Worm (Caenorhabditis elegans) whole organism, L2 larva: Measurements from ENCODE around the gene T28F3.5.

Source experiments
- F13H6.1 ChIP-seq: sonication (generic microtip); optimal IDR thresholded peaks from 2 replicates; lab custom pipeline; 2016; ENCODE audit warnings: missing genetic modification characterization, missing compliant biosample characterization
- Y55F3AM.14 ChIP-seq: fragments of 200-800 bp; sonication (Bioruptor generic); optimal IDR thresholded peaks from 2 replicates; lab custom pipeline; 2018; ENCODE audit warnings: mild to moderate bottlenecking, missing genetic modification characterization, missing compliant biosample characterization
- alr-1 ChIP-seq: fragments of 150-350 bp; optimal IDR thresholded peaks from 2 replicates; lab custom pipeline; 2014; ENCODE audit warnings: missing biosample characterization, missing genetic modification characterization
- ceh-82 ChIP-seq: fragments of 150-350 bp; optimal IDR thresholded peaks from 2 replicates; lab custom pipeline; 2014; ENCODE audit warnings: missing biosample characterization, missing genetic modification characterization
- lin-11 ChIP-seq: fragments of 150-350 bp; sonication (generic microtip); optimal IDR thresholded peaks from 2 replicates; lab custom pipeline; 2014; ENCODE audit warnings: missing biosample characterization, missing genetic modification characterization, inconsistent platforms, mixed read lengths
- lin-39 ChIP-seq: fragments of 150-350 bp; optimal IDR thresholded peaks from 2 replicates; lab custom pipeline; 2014; ENCODE audit warnings: missing biosample characterization, missing genetic modification reagents, missing genetic modification characterization
- mab-5 ChIP-seq: fragments of 150-350 bp; optimal IDR thresholded peaks from 2 replicates; lab custom pipeline; 2014; ENCODE audit warnings: missing biosample characterization, missing genetic modification characterization
- mdl-1 ChIP-seq, 2 experiments: fragments of 150-350 bp in 1 of 2; sonication (generic microtip) in 1 of 2; optimal IDR thresholded peaks; 2 replicates each; lab custom pipeline; 2017; ENCODE audit warnings: missing biosample characterization in 2 of 2, missing genetic modification characterization in 2 of 2
- nhr-11 ChIP-seq: fragments of 150-350 bp; optimal IDR thresholded peaks from 2 replicates; lab custom pipeline; 2014; ENCODE audit warnings: missing biosample characterization, missing genetic modification characterization
- nhr-23 ChIP-seq: fragments of 150-350 bp; optimal IDR thresholded peaks from 2 replicates; lab custom pipeline; 2014; ENCODE audit warnings: missing biosample characterization, missing genetic modification reagents, missing genetic modification characterization
- sem-4 ChIP-seq: fragments of 150-350 bp; optimal IDR thresholded peaks from 2 replicates; lab custom pipeline; 2014; ENCODE audit warnings: missing biosample characterization, missing genetic modification reagents, missing genetic modification characterization
- unc-62 ChIP-seq: fragments of 150-350 bp; optimal IDR thresholded peaks from 2 replicates; lab custom pipeline; 2014; ENCODE audit warnings: missing biosample characterization, missing genetic modification reagents, missing genetic modification characterization
- ztf-11 ChIP-seq: sonication (generic microtip); optimal IDR thresholded peaks from 2 replicates; lab custom pipeline; 2017; ENCODE audit warnings: missing biosample characterization, missing genetic modification characterization

DNA sequence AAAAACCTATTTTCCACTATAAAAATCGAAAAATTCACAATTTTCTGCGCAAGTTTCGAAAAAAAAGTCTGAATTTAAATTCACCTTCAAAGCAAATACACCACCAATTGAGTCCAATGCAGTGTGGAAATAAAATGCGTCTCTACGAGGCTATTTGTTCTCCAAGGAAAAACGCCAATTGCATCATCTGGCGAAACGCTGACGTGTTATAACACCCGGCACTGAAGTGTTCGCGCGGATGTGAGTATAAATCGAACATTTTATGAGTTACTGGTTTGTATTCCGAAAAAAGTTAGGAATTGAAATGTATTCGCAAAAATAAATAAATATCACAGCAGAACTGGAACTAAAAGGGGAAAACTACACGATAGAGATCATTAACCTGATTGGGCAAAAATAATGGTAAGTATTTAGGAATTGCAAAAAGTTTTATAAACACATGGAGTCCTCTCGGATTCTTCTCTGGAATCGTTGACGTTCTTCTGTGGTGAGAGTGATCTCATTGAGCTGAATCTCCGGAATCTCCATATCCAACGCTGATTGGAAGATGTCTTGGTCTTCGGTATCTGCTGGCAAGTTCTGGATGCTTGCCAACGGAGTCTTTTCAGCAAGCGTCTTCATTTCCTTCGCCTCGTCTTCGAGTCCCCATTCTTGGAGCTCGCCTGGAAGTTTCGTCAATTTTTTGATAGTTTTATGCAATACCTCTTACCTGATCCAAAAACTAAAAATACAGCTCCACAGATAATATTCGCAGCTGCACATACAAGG, 6.5 kb upstream of the T28F3.5 start, which contains the start of gene zipt-7.1:
- TF ChIP-seq lin-39 (no peak), sem-4 (tag; lab: Kevin White, UChicago) (no peak), alr-1 (tag; lab: Kevin White, UChicago) (no peak), F13H6.1 (tag; lab: Kevin White, UChicago) (no peak), nhr-11 (tag; lab: Kevin White, UChicago) (no peak), mab-5 (tag; lab: Kevin White, UChicago) (no peak), ceh-82 (no peak), unc-62 (GFP tag; lab: Kevin White, UChicago) (no peak), nhr-23 (no peak), mdl-1 (tag; optimal IDR thresholded peaks at IDR 0.05; lab: Kevin White, UChicago) (no peak), ztf-11 (tag; lab: Kevin White, UChicago) (no peak), lin-11 (tag; lab: Kevin White, UChicago) (no peak), Y55F3AM.14 (GFP tag; lab: Kevin White, UChicago) (no peak)
